Fruit fly (Drosophila melanogaster) whole organism: Measurements from ENCODE around the gene CG18478.
"Not testable (repeated sequence)": the region's sequence is repeated elsewhere in the genome, so short reads cannot be mapped to it uniquely, and the experiment has no call there.

Experiments
- CG8478 ChIP-seq: fragments of >200 bp; optimal IDR thresholded peaks from 2 replicates; lab custom pipeline; 2018; ENCODE audit warnings: inconsistent platforms
- Dll ChIP-seq: fragments of >200 bp; optimal IDR thresholded peaks from 2 replicates; lab custom pipeline; 2017
- EcR ChIP-seq, 2 experiments: fragments of >200 bp; optimal IDR thresholded peaks; 2 replicates each; lab custom pipeline; 2017; ENCODE audit warnings: missing biosample characterization in 2 of 2, missing genetic modification characterization in 2 of 2, missing genetic modification reagents in 2 of 2
- pan ChIP-seq: fragments of >200 bp; optimal IDR thresholded peaks from 2 replicates; lab custom pipeline; 2017
- psq ChIP-seq: fragments of >200 bp; optimal IDR thresholded peaks from 2 replicates; lab custom pipeline; 2017
- usp ChIP-seq: fragments of >200 bp; optimal IDR thresholded peaks from 2 replicates; lab custom pipeline; 2017; ENCODE audit warnings: missing biosample characterization, missing genetic modification characterization, mixed read lengths

Gene CG18478

DNA sequence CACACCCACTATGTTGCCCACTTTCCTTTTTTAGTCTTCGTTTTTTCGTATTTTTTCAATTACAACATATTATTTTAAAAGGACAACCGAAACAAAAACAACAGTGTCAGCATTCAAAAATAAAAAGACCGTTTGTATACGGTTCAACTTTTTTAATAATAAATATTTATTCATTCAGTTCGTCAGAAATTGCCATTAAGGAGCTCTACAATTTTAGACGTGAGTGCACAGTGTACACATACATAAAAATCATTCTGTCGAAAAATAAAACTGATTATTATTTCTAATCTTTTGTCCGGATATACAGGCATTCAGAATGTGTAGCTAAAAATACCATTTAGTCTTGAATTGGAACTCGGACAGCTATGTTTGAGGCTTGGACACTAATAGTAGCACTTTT, at the start of gene CG18478:
CG18478 (plus strand) TSS at position 301 of the 400 bp plus-strand sequence.
- not testable (repeated sequence) for TF ChIP-seq usp (GFP tag; lab: Kevin White, UChicago); pan; Dll

DNA sequence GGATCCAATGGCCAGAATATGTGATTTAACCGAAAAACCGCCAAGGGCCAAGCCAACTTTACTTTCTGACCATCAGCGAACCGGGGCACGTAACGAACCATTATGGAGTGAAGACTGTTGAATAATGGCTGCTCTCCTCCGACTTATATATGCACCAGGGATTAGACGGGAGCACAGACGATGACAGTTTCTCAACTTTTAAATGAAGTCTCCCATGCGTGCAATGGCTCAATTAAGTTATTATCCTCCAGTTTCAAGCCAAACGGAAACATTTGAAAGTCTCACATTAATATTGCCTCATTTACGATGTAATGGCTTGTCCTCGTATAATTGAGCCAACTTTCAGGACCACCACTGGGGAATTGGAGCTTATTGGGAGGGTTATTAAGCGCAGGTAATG, 46.5 kb upstream of the CG18478 start, which contains the start of gene Or35a:
Or35a (minus strand) TSS at position 101 of the 400 bp plus-strand sequence.
- TF ChIP-seq psq (lab: Kevin White, UChicago) (no peak), usp (GFP tag; lab: Kevin White, UChicago) (no peak), Dll (no peak), EcR (GFP tag; optimal IDR thresholded peaks at IDR 0.05; lab: Kevin White, UChicago) (no peak), pan (no peak), CG8478 (no peak)

DNA sequence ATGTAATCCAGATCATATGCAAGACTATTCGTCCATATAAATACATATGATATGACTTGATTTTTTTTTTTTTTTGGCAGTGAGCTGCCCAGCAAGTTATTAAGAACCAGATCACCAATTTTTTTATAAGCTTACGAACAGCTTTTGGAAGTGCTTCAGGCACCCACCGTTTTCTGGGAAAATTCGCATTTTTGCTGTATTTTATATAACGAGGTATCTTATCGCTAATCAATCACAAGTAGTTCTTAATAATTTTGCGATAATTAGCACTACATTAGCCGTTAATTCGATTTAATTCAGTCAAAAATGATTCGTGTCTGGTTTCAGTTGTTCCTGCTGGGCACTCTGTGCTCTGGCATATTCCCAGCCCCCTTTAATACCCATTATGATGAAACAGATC, 41.6 kb upstream of the CG18478 start, which contains the start of gene CG7631:
CG7631 (plus strand) TSS at position 301 of the 400 bp plus-strand sequence.
- TF ChIP-seq EcR (GFP tag; optimal IDR thresholded peaks at IDR 0.05; lab: Kevin White, UChicago), result no peak
- no peak for TF ChIP-seq psq (lab: Kevin White, UChicago)
- no peak for TF ChIP-seq Dll
- no peak for TF ChIP-seq CG8478
- TF ChIP-seq usp (GFP tag; lab: Kevin White, UChicago), result no peak
- TF ChIP-seq pan, result no peak

- no peak for TF ChIP-seq pan
- TF ChIP-seq usp (GFP tag; lab: Kevin White, UChicago), result no peak
- no peak for TF ChIP-seq Dll
Observed at dm6 chr2L:15629596-15630168, 40.3 kb upstream of the CG18478 start, which contains the start of gene CG18480. TSS of gene CG18480 (plus strand) at chr2L:15630002.

dm6 chr2L:15641668-15642067, 28.3 kb upstream of the CG18478 start:
- no peak for TF ChIP-seq Dll
- no peak for TF ChIP-seq usp (GFP tag; lab: Kevin White, UChicago)
- TF ChIP-seq pan, result no peak
- no peak for TF ChIP-seq CG8478
- TF ChIP-seq EcR (GFP tag; optimal IDR thresholded peaks at IDR 0.05; lab: Kevin White, UChicago), result no peak
- TF ChIP-seq psq (lab: Kevin White, UChicago), result no peak

dm6 chr2L:15643791-15644190, 26.2 kb upstream of the CG18478 start:
- TF ChIP-seq EcR (GFP tag; optimal IDR thresholded peaks at IDR 0.05; lab: Kevin White, UChicago) (no peak), psq (lab: Kevin White, UChicago) (no peak), pan (no peak), Dll (no peak), CG8478 (no peak), usp (GFP tag; lab: Kevin White, UChicago) (no peak)

DNA sequence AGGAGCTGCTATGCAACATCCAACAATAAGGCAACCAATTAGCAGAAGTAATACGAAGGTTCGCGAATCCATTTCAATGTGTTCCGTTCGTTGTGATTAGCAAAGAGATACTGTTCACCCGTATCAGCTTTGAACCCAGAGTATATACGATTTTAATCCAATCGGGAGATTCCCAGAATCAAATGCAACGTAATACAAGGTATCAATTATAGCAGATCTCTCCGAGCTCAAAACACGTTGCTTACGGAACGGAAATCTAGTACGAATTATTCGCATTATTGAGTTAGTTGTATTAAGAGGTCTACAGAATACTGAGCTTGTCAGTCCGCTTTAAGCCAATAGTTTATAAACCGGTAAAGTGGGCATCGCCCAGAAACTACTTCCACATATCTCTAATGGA, 10.6 kb upstream of the CG18478 start, which contains the start of gene CG44141:
CG44141 (minus strand) TSS at position 101 of the 400 bp plus-strand sequence.
- not testable (repeated sequence) for TF ChIP-seq CG8478; pan; EcR (GFP tag; optimal IDR thresholded peaks at IDR 0.05; lab: Kevin White, UChicago)

dm6 chr2L:15660741-15661140, 9.2 kb upstream of the CG18478 start, which contains the start of gene CG18477:
TSS of gene CG18477 (plus strand) at chr2L:15661041.
- not testable (repeated sequence) for TF ChIP-seq CG8478; usp (GFP tag; lab: Kevin White, UChicago); psq (lab: Kevin White, UChicago)

DNA sequence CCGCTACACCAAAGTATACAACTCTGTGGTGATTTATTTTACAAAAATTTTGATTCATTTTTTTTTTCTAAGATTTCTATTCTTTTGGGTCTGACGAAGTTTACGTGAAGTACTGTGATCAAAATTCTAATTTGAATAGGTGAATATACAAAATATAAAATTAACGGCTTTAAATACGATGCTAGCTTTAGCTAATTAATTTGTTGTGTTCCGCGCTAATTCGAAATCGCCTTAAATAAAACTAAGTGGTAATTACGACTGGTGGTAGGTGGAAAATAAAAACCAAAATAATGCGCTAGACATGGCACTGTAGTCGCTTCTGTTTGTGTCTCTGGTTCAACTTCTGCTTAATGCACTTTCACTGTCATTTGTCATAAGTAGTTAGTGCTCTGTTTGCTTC, 6.0 kb downstream of the CG18478 start, which contains the start of gene CG43923:
CG43923 (minus strand) TSS at position 101 of the 400 bp plus-strand sequence.
- not testable (repeated sequence) for TF ChIP-seq pan, CG8478, Dll

- TF ChIP-seq psq (lab: Kevin White, UChicago); Dll; EcR (GFP tag; optimal IDR thresholded peaks at IDR 0.05; lab: Kevin White, UChicago): not testable (repeated sequence)
Observed at dm6 chr2L:15694371-15694770, 24.4 kb downstream of the CG18478 start, which contains the start of gene CG44140. TSS of gene CG44140 (minus strand) at chr2L:15694471.

DNA sequence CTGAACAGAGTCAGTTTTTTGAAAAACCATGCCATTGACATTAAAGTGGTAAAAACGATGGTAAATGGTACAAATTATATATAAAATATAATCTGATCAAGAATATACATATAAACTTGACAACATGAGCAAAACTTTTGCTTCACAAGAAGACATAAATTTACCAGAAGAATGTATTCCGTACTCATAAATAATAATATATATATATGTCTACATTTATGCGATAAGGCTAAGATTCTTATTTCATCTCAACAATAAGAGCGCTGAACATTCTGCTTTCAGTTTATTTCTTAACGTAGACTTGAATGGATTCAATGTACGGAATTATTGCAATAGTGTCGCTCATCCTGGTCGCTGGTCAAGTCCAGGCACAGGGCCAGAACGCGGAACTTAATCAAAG, 25.8 kb downstream of the CG18478 start, which contains the start of gene CG31780:
CG31780 (plus strand) TSS at position 301 of the 400 bp plus-strand sequence.
- TF ChIP-seq pan; Dll; usp (GFP tag; lab: Kevin White, UChicago): not testable (repeated sequence)

dm6 chr2L:15704871-15705270, 34.9 kb downstream of the CG18478 start, which contains the start of gene CG31827:
TSS of gene CG31827 (plus strand) at chr2L:15705171.
- TF ChIP-seq CG8478; Dll; usp (GFP tag; lab: Kevin White, UChicago): not testable (repeated sequence)

dm6 chr2L:15710999-15711398, 41.0 kb downstream of the CG18478 start, which contains the start of gene CG43924:
TSS of gene CG43924 (minus strand) at chr2L:15711099.
- TF ChIP-seq pan; usp (GFP tag; lab: Kevin White, UChicago); Dll: not testable (repeated sequence)
